Worm (Caenorhabditis elegans): Measurements from ENCODE around the gene T04F3.5.

DNA sequence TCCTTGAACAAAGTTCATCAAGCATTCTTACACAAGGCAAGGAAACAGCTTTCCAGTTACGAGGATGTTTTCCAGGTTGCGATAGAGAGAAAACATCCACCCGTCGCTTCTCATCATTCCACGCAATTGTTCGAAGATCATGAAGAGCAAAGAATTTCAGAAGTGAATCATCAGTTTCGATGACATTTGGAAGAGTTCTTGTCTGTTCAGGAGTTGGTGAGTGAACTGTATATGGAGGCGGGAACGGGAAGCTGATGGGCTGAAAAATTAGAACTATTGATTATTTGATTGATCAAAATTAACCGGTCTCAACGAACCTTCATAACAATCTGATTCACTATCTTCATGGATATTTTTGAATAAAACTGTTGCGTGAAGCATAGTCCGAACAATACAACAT is 28.4 kb upstream of the T04F3.5 start:
- no peak for TF ChIP-seq unc-39 (tag; optimal IDR thresholded peaks at IDR 0.05)
- TF ChIP-seq nhr-25 (tag; optimal IDR thresholded peaks at IDR 0.05; ENCODE audit: borderline replicate concordance, insufficient read depth): no peak
- no peak for TF ChIP-seq ces-1 (GFP tag; optimal IDR thresholded peaks at IDR 0.05)
- no peak for TF ChIP-seq hlh-30 (tag; optimal IDR thresholded peaks at IDR 0.05; ENCODE audit: insufficient read depth)
- no peak for TF ChIP-seq lin-15B (tag; optimal IDR thresholded peaks at IDR 0.05)
- no peak for TF ChIP-seq dpl-1 (GFP tag; optimal IDR thresholded peaks at IDR 0.05)
- TF ChIP-seq zag-1 (tag; optimal IDR thresholded peaks at IDR 0.05): no peak
- TF ChIP-seq ztf-11 (tag; optimal IDR thresholded peaks at IDR 0.05): no peak
- no peak for TF ChIP-seq ceh-28 (tag; optimal IDR thresholded peaks at IDR 0.05)
- no peak for TF ChIP-seq pqm-1 (tag; optimal IDR thresholded peaks at IDR 0.05)
- TF ChIP-seq ama-1 (optimal IDR thresholded peaks at IDR 0.05): no peak
- TF ChIP-seq spr-1 (tag; optimal IDR thresholded peaks at IDR 0.05): no peak
